Fruit fly (Drosophila melanogaster): Measurements from ENCODE around the gene CG7924.

- TF ChIP-seq Mio (GFP tag; optimal IDR thresholded peaks at IDR 0.05): no peak
- no peak for TF ChIP-seq dsf (GFP tag; optimal IDR thresholded peaks at IDR 0.05; ENCODE audit: borderline replicate concordance)
Observed at dm6 chr3L:14207361-14207760, 25.9 kb upstream of the CG7924 start.

All from whole organism, wandering third instar larva.